Worm (Caenorhabditis elegans): ENCODE measurements around the gene F28A10.4.

- no peak for TF ChIP-seq skn-1 (tag; optimal IDR thresholded peaks at IDR 0.05)
- no peak for TF ChIP-seq nhr-25 (tag; optimal IDR thresholded peaks at IDR 0.05)
- no peak for TF ChIP-seq mdl-1 (tag; optimal IDR thresholded peaks at IDR 0.05)
- no peak for TF ChIP-seq nhr-6 (tag; optimal IDR thresholded peaks at IDR 0.05)
- no peak for TF ChIP-seq nhr-129 (tag; optimal IDR thresholded peaks at IDR 0.05)
- TF ChIP-seq zag-1 (tag; optimal IDR thresholded peaks at IDR 0.05): no peak
- no peak for TF ChIP-seq lin-39 (tag; optimal IDR thresholded peaks at IDR 0.05)
Measured at ce11 chrII:880666-881226, 36.7 kb downstream of the F28A10.4 start.

Data from whole organism, L2 larva.